Worm (Caenorhabditis elegans) whole organism, L1 larva: ENCODE results near the gene nep-16.
A peak's percentile ranks its signal among the peaks of the same experiment; 100 is the strongest.

Source experiments
- C04F5.9 ChIP-seq: sonication (generic microtip); optimal IDR thresholded peaks from 2 replicates; lab custom pipeline; 2016; ENCODE audit warnings: missing genetic modification characterization, missing compliant biosample characterization
- C16A3.4 ChIP-seq: fragments of 150-350 bp; optimal IDR thresholded peaks from 2 replicates; lab custom pipeline; 2014; ENCODE audit warnings: missing biosample characterization, missing genetic modification characterization
- F16B12.6 ChIP-seq: fragments of 150-350 bp; optimal IDR thresholded peaks from 2 replicates; lab custom pipeline; 2014; ENCODE audit warnings: missing biosample characterization, missing genetic modification characterization
- Y116A8C.19 ChIP-seq: sonication (generic microtip); optimal IDR thresholded peaks from 2 replicates; lab custom pipeline; 2016; ENCODE audit warnings: missing compliant biosample characterization, missing genetic modification characterization, borderline replicate concordance
- aha-1 ChIP-seq: fragments of 150-350 bp; optimal IDR thresholded peaks from 2 replicates; lab custom pipeline; 2014; ENCODE audit warnings: missing biosample characterization, missing genetic modification characterization
- aly-2 ChIP-seq: fragments of 150-350 bp; optimal IDR thresholded peaks from 2 replicates; lab custom pipeline; 2014; ENCODE audit warnings: missing biosample characterization, missing genetic modification characterization
- blmp-1 ChIP-seq: fragments of 150-350 bp; optimal IDR thresholded peaks from 2 replicates; lab custom pipeline; 2014; ENCODE audit warnings: missing biosample characterization, missing genetic modification characterization
- ceh-63 ChIP-seq: fragments of 200-800 bp; sonication (Bioruptor generic); optimal IDR thresholded peaks from 2 replicates; lab custom pipeline; 2018; ENCODE audit warnings: mild to moderate bottlenecking, missing genetic modification characterization, missing compliant biosample characterization
- ceh-8 ChIP-seq: fragments of 200-800 bp; sonication (Bioruptor generic); optimal IDR thresholded peaks from 2 replicates; lab custom pipeline; 2018; ENCODE audit warnings: mild to moderate bottlenecking, missing genetic modification characterization, moderate library complexity, missing compliant biosample characterization
- ceh-82 ChIP-seq, 3 experiments: fragments of 150-350 bp in 1 of 3; sonication (generic microtip) in 2 of 3; optimal IDR thresholded peaks; 2 replicates each; lab custom pipeline; 2014 to 2017; ENCODE audit warnings: missing biosample characterization in 3 of 3, missing genetic modification characterization in 3 of 3
- ceh-90 ChIP-seq: sonication (generic microtip); optimal IDR thresholded peaks from 2 replicates; lab custom pipeline; 2016; ENCODE audit warnings: missing genetic modification characterization, missing compliant biosample characterization
- efl-3 ChIP-seq: fragments of 200-800 bp; sonication (Bioruptor generic); optimal IDR thresholded peaks from 2 replicates; lab custom pipeline; 2018; ENCODE audit warnings: mild to moderate bottlenecking, missing genetic modification characterization, missing compliant biosample characterization
- elt-2 ChIP-seq: sonication (generic microtip); optimal IDR thresholded peaks from 2 replicates; lab custom pipeline; 2016; ENCODE audit warnings: missing genetic modification characterization, mild to moderate bottlenecking, inconsistent platforms, missing compliant biosample characterization, missing genetic modification reagents
- elt-3 ChIP-seq, 6 experiments: fragments of 150-350 bp in 1 of 6; sonication (generic microtip); optimal IDR thresholded peaks; 2 replicates each; lab custom pipeline; 2017 to 2018; ENCODE audit warnings: missing biosample characterization in 6 of 6, missing genetic modification characterization in 6 of 6, inconsistent platforms in 1 of 6
- grh-1 ChIP-seq: fragments of 200-800 bp; sonication (Bioruptor generic); IDR thresholded peaks from 2 replicates; pipeline ENCODE4 v1.3.6; 2022; ENCODE audit warnings: missing genetic modification reagents, missing genetic modification characterization, missing compliant biosample characterization
- hlh-17 ChIP-seq: fragments of 200-800 bp; sonication (Bioruptor generic); optimal IDR thresholded peaks from 2 replicates; lab custom pipeline; 2018; ENCODE audit warnings: missing genetic modification characterization, mild to moderate bottlenecking, missing compliant biosample characterization, moderate library complexity, borderline replicate concordance
- hpl-2 ChIP-seq: fragments of 150-350 bp; optimal IDR thresholded peaks from 2 replicates; lab custom pipeline; 2014; ENCODE audit warnings: missing biosample characterization, missing genetic modification reagents, missing genetic modification characterization
- irx-1 ChIP-seq: sonication (generic microtip); optimal IDR thresholded peaks from 2 replicates; lab custom pipeline; 2016; ENCODE audit warnings: missing genetic modification characterization, missing compliant biosample characterization
- isw-1 ChIP-seq: fragments of 200-800 bp; sonication (Bioruptor generic); IDR thresholded peaks from 2 replicates; pipeline ENCODE4 v1.3.6; 2022; ENCODE audit warnings: missing genetic modification characterization, missing compliant biosample characterization
- jun-1 ChIP-seq: fragments of 150-350 bp; optimal IDR thresholded peaks from 2 replicates; lab custom pipeline; 2014; ENCODE audit warnings: missing biosample characterization, missing genetic modification reagents, missing genetic modification characterization
- lin-14 ChIP-seq: fragments of 200-800 bp; sonication (Bioruptor generic); optimal IDR thresholded peaks from 2 replicates; lab custom pipeline; 2018; ENCODE audit warnings: mild to moderate bottlenecking, missing genetic modification characterization, moderate library complexity, missing compliant biosample characterization
- lin-15B ChIP-seq: fragments of 150-350 bp; sonication (generic microtip); optimal IDR thresholded peaks from 3 replicates; lab custom pipeline; 2014; ENCODE audit warnings: missing biosample characterization, missing genetic modification characterization
- lin-39 ChIP-seq: fragments of 150-350 bp; optimal IDR thresholded peaks from 2 replicates; lab custom pipeline; 2014; ENCODE audit warnings: missing biosample characterization, missing genetic modification reagents, missing genetic modification characterization
- lsy-2 ChIP-seq, 2 experiments: fragments of 150-350 bp; optimal IDR thresholded peaks; 2 replicates each; lab custom pipeline; 2014; ENCODE audit warnings: missing biosample characterization in 2 of 2, missing genetic modification characterization in 2 of 2
- mab-9 ChIP-seq: fragments of 200-800 bp; sonication (Bioruptor generic); IDR thresholded peaks from 2 replicates; pipeline ENCODE4 v1.3.6; 2022; ENCODE audit warnings: missing genetic modification reagents, missing genetic modification characterization, missing compliant biosample characterization
- mep-1 ChIP-seq: fragments of 150-350 bp; optimal IDR thresholded peaks from 2 replicates; lab custom pipeline; 2014; ENCODE audit warnings: missing biosample characterization, missing genetic modification characterization
- nhr-12 ChIP-seq: sonication (generic microtip); optimal IDR thresholded peaks from 2 replicates; lab custom pipeline; 2017; ENCODE audit warnings: missing biosample characterization, missing genetic modification characterization
- nhr-20 ChIP-seq: sonication (generic microtip); optimal IDR thresholded peaks from 2 replicates; lab custom pipeline; 2016; ENCODE audit warnings: mild to moderate bottlenecking, missing genetic modification characterization, missing compliant biosample characterization
- nhr-28 ChIP-seq: fragments of 150-350 bp; optimal IDR thresholded peaks from 2 replicates; lab custom pipeline; 2014; ENCODE audit warnings: missing biosample characterization, missing genetic modification characterization
- nhr-47 ChIP-seq: sonication (generic microtip); optimal IDR thresholded peaks from 2 replicates; lab custom pipeline; 2016; ENCODE audit warnings: mild to moderate bottlenecking, missing genetic modification characterization, moderate library complexity, missing compliant biosample characterization
- nhr-71 ChIP-seq: sonication (generic microtip); optimal IDR thresholded peaks from 2 replicates; lab custom pipeline; 2016; ENCODE audit warnings: mild to moderate bottlenecking, missing genetic modification characterization, moderate library complexity, missing compliant biosample characterization
- nhr-84 ChIP-seq: sonication (generic microtip); optimal IDR thresholded peaks from 2 replicates; lab custom pipeline; 2017; ENCODE audit warnings: missing biosample characterization, missing genetic modification characterization
- nhr-90 ChIP-seq: sonication (generic microtip); optimal IDR thresholded peaks from 2 replicates; lab custom pipeline; 2016; ENCODE audit warnings: mild to moderate bottlenecking, missing genetic modification characterization, missing compliant biosample characterization; ENCODE audit not compliant: poor library complexity
- pag-3 ChIP-seq: sonication (generic microtip); optimal IDR thresholded peaks from 2 replicates; lab custom pipeline; 2017; ENCODE audit warnings: missing genetic modification characterization, mild to moderate bottlenecking, missing compliant biosample characterization, antibody characterized with exemption, borderline replicate concordance; ENCODE audit not compliant: insufficient read depth
- rnt-1 ChIP-seq: sonication (generic microtip); optimal IDR thresholded peaks from 2 replicates; lab custom pipeline; 2016; ENCODE audit warnings: mild to moderate bottlenecking, missing genetic modification characterization, moderate library complexity, missing compliant biosample characterization
- skn-1 ChIP-seq: fragments of 150-350 bp; optimal IDR thresholded peaks from 2 replicates; lab custom pipeline; 2014; ENCODE audit warnings: missing biosample characterization, missing genetic modification characterization
- snu-23 ChIP-seq: sonication (generic microtip); optimal IDR thresholded peaks from 2 replicates; lab custom pipeline; 2016; ENCODE audit warnings: missing genetic modification characterization, missing compliant biosample characterization
- sptf-1 ChIP-seq: fragments of 150-350 bp; optimal IDR thresholded peaks from 2 replicates; lab custom pipeline; 2014; ENCODE audit warnings: missing biosample characterization, missing genetic modification characterization
- sup-37 ChIP-seq: fragments of 200-800 bp; sonication (Bioruptor generic); optimal IDR thresholded peaks from 2 replicates; lab custom pipeline; 2018; ENCODE audit warnings: mild to moderate bottlenecking, missing genetic modification characterization, missing compliant biosample characterization
- swsn-7 ChIP-seq: sonication (generic microtip); optimal IDR thresholded peaks from 2 replicates; lab custom pipeline; 2016; ENCODE audit warnings: missing genetic modification characterization, missing compliant biosample characterization
- tbx-2 ChIP-seq: sonication (generic microtip); optimal IDR thresholded peaks from 2 replicates; lab custom pipeline; 2016; ENCODE audit warnings: missing genetic modification characterization, missing compliant biosample characterization
- vab-15 ChIP-seq: sonication (generic microtip); optimal IDR thresholded peaks from 2 replicates; lab custom pipeline; 2017; ENCODE audit warnings: missing genotype, mild to moderate bottlenecking, missing genetic modification characterization, missing compliant biosample characterization
- xbp-1 ChIP-seq: sonication (generic microtip); optimal IDR thresholded peaks from 2 replicates; lab custom pipeline; 2016; ENCODE audit warnings: missing genetic modification characterization, missing compliant biosample characterization
- zag-1 ChIP-seq: fragments of 150-350 bp; optimal IDR thresholded peaks from 2 replicates; lab custom pipeline; 2014; ENCODE audit warnings: missing biosample characterization, missing genetic modification characterization
- zip-4 ChIP-seq: fragments of 200-800 bp; sonication (Bioruptor generic); optimal IDR thresholded peaks from 2 replicates; lab custom pipeline; 2018; ENCODE audit warnings: mild to moderate bottlenecking, missing genetic modification characterization, moderate library complexity, missing compliant biosample characterization
- ztf-11 ChIP-seq, 2 experiments: sonication (generic microtip); optimal IDR thresholded peaks; 2 replicates each; lab custom pipeline; 2016 to 2017; ENCODE audit warnings: missing genetic modification characterization in 2 of 2, missing biosample characterization in 1 of 2, missing compliant biosample characterization in 1 of 2
- ztf-4 ChIP-seq: fragments of 150-350 bp; optimal IDR thresholded peaks from 2 replicates; lab custom pipeline; 2014; ENCODE audit warnings: missing biosample characterization, missing genetic modification characterization

The nep-16 gene

DNA sequence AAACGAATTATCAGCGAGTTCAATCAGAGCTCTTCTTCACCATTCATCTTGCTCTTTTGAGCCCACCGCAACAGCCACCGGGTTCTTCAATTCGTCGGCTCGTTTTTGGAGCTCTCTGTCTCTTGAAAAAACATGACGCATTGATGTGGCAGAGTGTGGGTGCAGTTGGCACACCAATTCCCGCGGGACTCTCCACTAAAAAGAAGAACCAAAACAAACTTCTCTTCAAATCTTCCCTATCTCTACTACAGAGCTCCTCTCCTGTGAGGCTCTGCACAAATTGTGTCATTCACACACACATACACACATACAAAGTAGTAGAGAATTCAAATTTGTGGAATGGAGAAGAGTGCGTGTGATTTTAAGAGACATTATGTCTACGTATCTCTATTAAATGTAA, 21.3 kb upstream of the nep-16 start:
- TF ChIP-seq sptf-1 (tag; lab: Kevin White, UChicago) (no peak), tbx-2 (peak; percentile 3), nhr-84 (tag; lab: Kevin White, UChicago) (no peak), nhr-47 (tag; lab: Kevin White, UChicago) (no peak), nhr-28 (tag; lab: Kevin White, UChicago) (no peak), xbp-1 (tag; lab: Kevin White, UChicago) (no peak), mab-9 (GFP tag; lab: Robert Waterston, UW) (peak; percentile 6; the same call in 1 of the 2 replicates), C04F5.9 (no peak), ceh-8 (no peak), jun-1 (tag; lab: Kevin White, UChicago) (no peak), rnt-1 (tag; lab: Kevin White, UChicago) (peak; percentile 19), lin-39 (no peak), lin-14 (peak; percentile 79), mep-1 (tag; lab: Kevin White, UChicago) (no peak), zip-4 (GFP tag; lab: Kevin White, UChicago) (no peak), aha-1 (tag; lab: Kevin White, UChicago) (no peak), zag-1 (no peak), pag-3 (tag; lab: Kevin White, UChicago) (no peak), hpl-2 (GFP tag; lab: Kevin White, UChicago) (no peak), ceh-82 (tag; optimal IDR thresholded peaks at IDR 0.05; lab: Kevin White, UChicago) (peak in 1 of 3 experiments; percentile 19), swsn-7 (tag; lab: Kevin White, UChicago) (peak; percentile 24), nhr-90 (no peak), F16B12.6 (tag; lab: Kevin White, UChicago) (no peak), lin-15B (tag; lab: Kevin White, UChicago) (no peak), isw-1 (GFP tag; lab: Robert Waterston, UW) (no peak), elt-3 (tag; optimal IDR thresholded peaks at IDR 0.05; lab: Kevin White, UChicago) (no peak), sup-37 (GFP tag; lab: Kevin White, UChicago) (no peak)

ce11 chrIV:7661569-7661968, 19.9 kb upstream of the nep-16 start:
- TF ChIP-seq F16B12.6 (tag; lab: Kevin White, UChicago) (no peak), lin-14 (peak; percentile 45)

DNA sequence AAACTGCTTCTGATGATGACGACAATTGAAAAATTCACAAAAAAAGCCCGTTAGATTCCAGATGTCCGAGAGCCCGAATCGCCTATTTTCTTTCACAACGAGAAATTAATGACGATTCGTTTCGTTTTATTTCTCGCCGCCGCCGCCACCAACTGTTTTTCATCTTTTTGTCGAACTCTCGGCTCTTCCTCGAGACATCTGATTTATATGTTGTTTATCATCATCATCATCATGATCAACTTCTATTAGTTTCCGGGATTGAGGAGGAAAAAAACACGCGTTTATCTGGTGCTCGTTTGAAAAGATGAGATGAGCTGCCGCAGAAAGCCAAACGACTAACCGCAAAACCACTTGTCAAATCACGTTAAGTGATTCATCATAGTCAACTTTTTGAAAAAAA, 17.8 kb upstream of the nep-16 start:
- TF ChIP-seq C04F5.9 (no peak), ztf-11 (tag; optimal IDR thresholded peaks at IDR 0.05; lab: Kevin White, UChicago) (no peak), Y116A8C.19 (tag; lab: Kevin White, UChicago) (no peak), irx-1 (tag; lab: Kevin White, UChicago) (no peak), swsn-7 (tag; lab: Kevin White, UChicago) (no peak), vab-15 (tag; lab: Kevin White, UChicago) (no peak), lsy-2 (tag; optimal IDR thresholded peaks at IDR 0.05; lab: Kevin White, UChicago) (peak in 1 of 2 experiments; percentile 13), C16A3.4 (tag; lab: Kevin White, UChicago) (no peak), ceh-8 (no peak), blmp-1 (tag; lab: Kevin White, UChicago) (no peak), mep-1 (tag; lab: Kevin White, UChicago) (no peak), nhr-20 (no peak), tbx-2 (no peak), hpl-2 (GFP tag; lab: Kevin White, UChicago) (no peak), nhr-12 (tag; lab: Kevin White, UChicago) (no peak), elt-2 (no peak), aha-1 (tag; lab: Kevin White, UChicago) (no peak), hlh-17 (GFP tag; lab: Kevin White, UChicago) (no peak), ceh-90 (tag; lab: Kevin White, UChicago) (no peak), sup-37 (GFP tag; lab: Kevin White, UChicago) (no peak), skn-1 (no peak), nhr-71 (tag; lab: Kevin White, UChicago) (peak; percentile 56), zag-1 (no peak), aly-2 (tag; lab: Kevin White, UChicago) (no peak), isw-1 (GFP tag; lab: Robert Waterston, UW) (no peak), xbp-1 (tag; lab: Kevin White, UChicago) (no peak), snu-23 (GFP tag; lab: Kevin White, UChicago) (peak; percentile 11), efl-3 (GFP tag; lab: Kevin White, UChicago) (no peak), nhr-84 (tag; lab: Kevin White, UChicago) (no peak), ztf-4 (no peak), grh-1 (GFP tag; lab: Robert Waterston, UW) (no peak), ceh-63 (no peak), lin-15B (tag; lab: Kevin White, UChicago) (no peak), nhr-90 (no peak)
